Worm (Caenorhabditis elegans) whole organism, mixed stage, embryonic: ENCODE measurements around the gene F52C9.5.

Experiments
- M03D4.4 ChIP-seq: sonication (generic microtip); optimal IDR thresholded peaks from 2 replicates; lab custom pipeline; 2017; ENCODE audit warnings: mild to moderate bottlenecking, missing genetic modification characterization, missing compliant biosample characterization
- ceh-83 ChIP-seq: fragments of 200-800 bp; sonication (Bioruptor generic); optimal IDR thresholded peaks from 2 replicates; lab custom pipeline; 2018; ENCODE audit warnings: mild to moderate bottlenecking, missing genetic modification characterization, missing compliant biosample characterization
- mep-1 ChIP-seq: fragments of 150-350 bp; optimal IDR thresholded peaks from 2 replicates; lab custom pipeline; 2017; ENCODE audit warnings: missing biosample characterization, missing genetic modification reagents, missing genetic modification characterization, inconsistent platforms
- nhr-12 ChIP-seq: fragments of 150-350 bp; optimal IDR thresholded peaks from 2 replicates; lab custom pipeline; 2014; ENCODE audit warnings: missing biosample characterization, missing genetic modification characterization
- nhr-2 ChIP-seq: fragments of 150-350 bp; optimal IDR thresholded peaks from 2 replicates; lab custom pipeline; 2014; ENCODE audit warnings: missing biosample characterization, missing genetic modification characterization
- nhr-76 ChIP-seq: sonication (generic microtip); optimal IDR thresholded peaks from 2 replicates; lab custom pipeline; 2017; ENCODE audit warnings: missing biosample characterization, missing genetic modification characterization
- pha-4 ChIP-seq: fragments of 150-350 bp; optimal IDR thresholded peaks from 2 replicates; lab custom pipeline; 2018; ENCODE audit warnings: missing biosample characterization, missing genetic modification reagents, missing genetic modification characterization
- sptf-1 ChIP-seq: sonication (generic microtip); optimal IDR thresholded peaks from 2 replicates; lab custom pipeline; 2017; ENCODE audit warnings: mild to moderate bottlenecking, missing genetic modification characterization, moderate library complexity, missing compliant biosample characterization
- unc-62 ChIP-seq: fragments of 150-350 bp; optimal IDR thresholded peaks from 2 replicates; lab custom pipeline; 2014; ENCODE audit warnings: missing biosample characterization, missing genetic modification reagents, missing genetic modification characterization
- ztf-11 ChIP-seq: fragments of 150-350 bp; optimal IDR thresholded peaks from 2 replicates; lab custom pipeline; 2014; ENCODE audit warnings: missing biosample characterization, missing genetic modification characterization

DNA sequence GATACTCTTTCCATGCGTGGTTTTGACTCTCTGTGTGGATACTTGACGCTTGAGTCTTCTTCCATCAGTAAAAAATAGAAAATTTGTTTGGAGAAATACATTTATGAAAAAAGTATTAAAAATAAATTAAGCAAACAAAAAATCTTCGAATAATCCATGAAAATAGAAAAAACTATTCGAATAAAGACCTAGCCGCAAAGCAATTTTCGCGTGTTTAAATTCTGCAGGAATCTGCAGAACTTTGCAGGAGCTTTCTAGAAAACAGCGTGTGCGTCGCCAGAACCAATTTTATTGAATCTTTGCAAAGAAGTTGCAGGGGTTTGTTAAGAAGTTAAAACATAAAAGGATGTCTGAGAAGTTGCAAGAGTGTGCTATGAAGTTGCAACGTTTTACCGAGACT is 15.8 kb upstream of the F52C9.5 start, which contains the start of gene ZC395.11:
- TF ChIP-seq nhr-12 (tag; lab: Kevin White, UChicago): no peak
- no peak for TF ChIP-seq nhr-2 (tag; lab: Kevin White, UChicago)
- TF ChIP-seq pha-4: no peak
- TF ChIP-seq unc-62 (GFP tag; lab: Kevin White, UChicago): no peak
- no peak for TF ChIP-seq sptf-1 (tag; lab: Kevin White, UChicago)
- no peak for TF ChIP-seq ztf-11 (tag; lab: Kevin White, UChicago)
- no peak for TF ChIP-seq ceh-83
- no peak for TF ChIP-seq mep-1 (tag; lab: Kevin White, UChicago)
- TF ChIP-seq M03D4.4 (tag; lab: Kevin White, UChicago): no peak
- no peak for TF ChIP-seq nhr-76 (tag; lab: Kevin White, UChicago)
